Worm (Caenorhabditis elegans) whole organism, late embryonic: ENCODE data around the gene B0034.2.

Experiments used
- C08G9.2 ChIP-seq: sonication (generic microtip); optimal IDR thresholded peaks from 2 replicates; lab custom pipeline; 2016; ENCODE audit warnings: mild to moderate bottlenecking, missing genetic modification characterization, moderate library complexity, missing compliant biosample characterization
- C38D4.7 ChIP-seq: fragments of 200-800 bp; sonication (Bioruptor generic); optimal IDR thresholded peaks from 2 replicates; lab custom pipeline; 2018; ENCODE audit warnings: mild to moderate bottlenecking, missing genetic modification characterization, moderate library complexity, missing compliant biosample characterization
- F13H6.1 ChIP-seq: sonication (generic microtip); optimal IDR thresholded peaks from 2 replicates; lab custom pipeline; 2016; ENCODE audit warnings: missing genetic modification characterization, missing compliant biosample characterization
- K02D7.2 ChIP-seq: sonication (generic microtip); optimal IDR thresholded peaks from 2 replicates; lab custom pipeline; 2017; ENCODE audit warnings: mild to moderate bottlenecking, missing genetic modification characterization, missing compliant biosample characterization
- T23F11.4 ChIP-seq: fragments of 200-800 bp; sonication (Bioruptor generic); optimal IDR thresholded peaks from 2 replicates; lab custom pipeline; 2018; ENCODE audit warnings: mild to moderate bottlenecking, missing genetic modification characterization, missing compliant biosample characterization
- ceh-14 ChIP-seq: sonication (generic microtip); optimal IDR thresholded peaks from 2 replicates; lab custom pipeline; 2016; ENCODE audit warnings: missing genotype, missing genetic modification characterization, missing compliant biosample characterization
- ceh-18 ChIP-seq: sonication (generic microtip); optimal IDR thresholded peaks from 2 replicates; lab custom pipeline; 2016; ENCODE audit warnings: missing genetic modification characterization, missing compliant biosample characterization
- ceh-19 ChIP-seq: fragments of 200-800 bp; sonication (Bioruptor generic); optimal IDR thresholded peaks from 2 replicates; lab custom pipeline; 2018; ENCODE audit warnings: mild to moderate bottlenecking, missing genetic modification characterization, missing compliant biosample characterization
- ceh-22 ChIP-seq: sonication (generic microtip); optimal IDR thresholded peaks from 2 replicates; lab custom pipeline; 2017; ENCODE audit warnings: missing biosample characterization, missing genetic modification characterization
- ceh-24 ChIP-seq: sonication (generic microtip); optimal IDR thresholded peaks from 2 replicates; lab custom pipeline; 2016; ENCODE audit warnings: mild to moderate bottlenecking, missing genetic modification characterization, missing compliant biosample characterization
- ceh-30 ChIP-seq: fragments of 150-350 bp; optimal IDR thresholded peaks from 2 replicates; lab custom pipeline; 2014; ENCODE audit warnings: missing biosample characterization, missing genetic modification characterization
- ceh-45 ChIP-seq: fragments of 200-800 bp; sonication (Bioruptor generic); IDR thresholded peaks from 2 replicates; pipeline ENCODE4 v1.3.6; 2022; ENCODE audit warnings: missing genetic modification reagents, missing genetic modification characterization, missing compliant biosample characterization
- ceh-48 ChIP-seq: sonication (generic microtip); optimal IDR thresholded peaks from 2 replicates; lab custom pipeline; 2016; ENCODE audit warnings: missing genetic modification characterization, inconsistent platforms, missing compliant biosample characterization
- ceh-9 ChIP-seq: sonication (generic microtip); optimal IDR thresholded peaks from 2 replicates; lab custom pipeline; 2016; ENCODE audit warnings: mild to moderate bottlenecking, missing genetic modification characterization, inconsistent platforms, missing compliant biosample characterization
- che-1 ChIP-seq: sonication (generic microtip); optimal IDR thresholded peaks from 2 replicates; lab custom pipeline; 2016; ENCODE audit warnings: mild to moderate bottlenecking, missing genetic modification characterization, missing compliant biosample characterization
- dve-1 ChIP-seq: sonication (generic microtip); optimal IDR thresholded peaks from 2 replicates; lab custom pipeline; 2017; ENCODE audit warnings: antibody characterized with exemption, mild to moderate bottlenecking, missing genetic modification characterization, missing compliant biosample characterization
- ets-4 ChIP-seq: sonication (generic microtip); optimal IDR thresholded peaks from 2 replicates; lab custom pipeline; 2016; ENCODE audit warnings: missing genetic modification characterization, missing compliant biosample characterization
- fkh-10 ChIP-seq: fragments of 150-350 bp; optimal IDR thresholded peaks from 2 replicates; lab custom pipeline; 2014; ENCODE audit warnings: missing biosample characterization, missing genetic modification reagents, missing genetic modification characterization
- hlh-13 ChIP-seq: fragments of 200-800 bp; sonication (Bioruptor generic); optimal IDR thresholded peaks from 2 replicates; lab custom pipeline; 2018; ENCODE audit warnings: mild to moderate bottlenecking, missing genetic modification characterization, missing compliant biosample characterization
- hlh-15 ChIP-seq: sonication (generic microtip); optimal IDR thresholded peaks from 2 replicates; lab custom pipeline; 2016; ENCODE audit warnings: missing genetic modification characterization, missing compliant biosample characterization
- hlh-6 ChIP-seq: sonication (generic microtip); optimal IDR thresholded peaks from 2 replicates; lab custom pipeline; 2016; ENCODE audit warnings: missing genotype, missing genetic modification characterization, missing compliant biosample characterization
- lin-11 ChIP-seq: fragments of 200-800 bp; sonication (Bioruptor generic); optimal IDR thresholded peaks from 2 replicates; lab custom pipeline; 2018; ENCODE audit warnings: mild to moderate bottlenecking, missing genetic modification characterization, missing compliant biosample characterization
- mec-3 ChIP-seq: sonication (generic microtip); optimal IDR thresholded peaks from 2 replicates; lab custom pipeline; 2016; ENCODE audit warnings: borderline replicate concordance, missing genetic modification characterization, missing compliant biosample characterization
- nfya-1 ChIP-seq: sonication (generic microtip); optimal IDR thresholded peaks from 2 replicates; lab custom pipeline; 2017; ENCODE audit warnings: missing genetic modification characterization, mild to moderate bottlenecking, missing compliant biosample characterization, antibody characterized with exemption, moderate library complexity
- nhr-232 ChIP-seq: sonication (generic microtip); optimal IDR thresholded peaks from 2 replicates; lab custom pipeline; 2016; ENCODE audit warnings: missing genetic modification characterization, missing compliant biosample characterization
- npax-4 ChIP-seq: sonication (generic microtip); optimal IDR thresholded peaks from 2 replicates; lab custom pipeline; 2016; ENCODE audit warnings: missing genetic modification characterization, missing compliant biosample characterization
- pax-1 ChIP-seq: fragments of 150-350 bp; optimal IDR thresholded peaks from 2 replicates; lab custom pipeline; 2014; ENCODE audit warnings: missing biosample characterization, missing genetic modification characterization
- pha-4 ChIP-seq: fragments of 150-350 bp; optimal IDR thresholded peaks from 2 replicates; lab custom pipeline; 2018; ENCODE audit warnings: missing biosample characterization, missing genetic modification reagents, missing genetic modification characterization
- rnt-1 ChIP-seq: sonication (generic microtip); optimal IDR thresholded peaks from 2 replicates; lab custom pipeline; 2016; ENCODE audit warnings: missing genetic modification characterization, missing compliant biosample characterization
- sox-2 ChIP-seq: fragments of 200-800 bp; sonication (Bioruptor generic); IDR thresholded peaks from 2 replicates; pipeline ENCODE4 v1.3.6; 2022; ENCODE audit warnings: missing genetic modification reagents, missing genetic modification characterization, missing compliant biosample characterization
- sox-4 ChIP-seq: sonication (generic microtip); optimal IDR thresholded peaks from 2 replicates; lab custom pipeline; 2017; ENCODE audit warnings: mild to moderate bottlenecking, missing genetic modification characterization, inconsistent platforms, missing compliant biosample characterization
- syd-9 ChIP-seq: sonication (generic microtip); optimal IDR thresholded peaks from 2 replicates; lab custom pipeline; 2016; ENCODE audit warnings: mild to moderate bottlenecking, missing genetic modification characterization, moderate library complexity, missing compliant biosample characterization
- tbx-2 ChIP-seq: sonication (generic microtip); optimal IDR thresholded peaks from 2 replicates; lab custom pipeline; 2016; ENCODE audit warnings: missing genetic modification characterization, missing compliant biosample characterization
- ttx-3 ChIP-seq: sonication (generic microtip); optimal IDR thresholded peaks from 2 replicates; lab custom pipeline; 2016; ENCODE audit warnings: missing genetic modification reagents, missing genetic modification characterization, missing compliant biosample characterization
- unc-3 ChIP-seq, 2 experiments: fragments of 200-800 bp in 1 of 2; sonication (Bioruptor generic) in 1 of 2; sonication (generic microtip) in 1 of 2; conservative IDR thresholded peaks in 1 of 2; optimal IDR thresholded peaks in 1 of 2; 2 replicates each; pipeline versions ENCODE4 v1.3.6 to Lab custom; 2016 to 2022; ENCODE audit warnings: missing compliant biosample characterization in 2 of 2, missing genetic modification characterization in 2 of 2, missing genetic modification reagents in 1 of 2
- unc-42 ChIP-seq: sonication (generic microtip); optimal IDR thresholded peaks from 2 replicates; lab custom pipeline; 2016; ENCODE audit warnings: missing genotype, missing genetic modification characterization, missing compliant biosample characterization

B0034.2 gene

ce11 chrII:5901407-5902026, 42.7 kb downstream of the B0034.2 start:
- TF ChIP-seq tbx-2 (tag; lab: Kevin White, UChicago): peak; percentile 12
- TF ChIP-seq mec-3 (tag; lab: Kevin White, UChicago): peak; percentile 23
- no peak for TF ChIP-seq npax-4 (tag; lab: Kevin White, UChicago)
- TF ChIP-seq C08G9.2 (tag; lab: Kevin White, UChicago): peak; percentile 14
- no peak for TF ChIP-seq unc-3 (GFP tag; conservative IDR thresholded peaks at IDR 0.05; lab: Robert Waterston, UW)
- no peak for TF ChIP-seq unc-3 (tag; optimal IDR thresholded peaks at IDR 0.05; lab: Kevin White, UChicago)
- TF ChIP-seq F13H6.1 (tag; lab: Kevin White, UChicago): peak; percentile 9
- TF ChIP-seq syd-9 (tag; lab: Kevin White, UChicago): peak; percentile 64
- TF ChIP-seq ceh-19 (GFP tag; lab: Kevin White, UChicago): peak; percentile 7
- TF ChIP-seq unc-42: peak; percentile 24
- TF ChIP-seq nfya-1 (tag; lab: Kevin White, UChicago): no peak

ce11 chrII:5899865-5900486, 44.2 kb downstream of the B0034.2 start:
- TF ChIP-seq hlh-15 (tag; lab: Kevin White, UChicago): no peak

- no peak for TF ChIP-seq unc-3 (GFP tag; conservative IDR thresholded peaks at IDR 0.05; lab: Robert Waterston, UW)
- TF ChIP-seq unc-3 (tag; optimal IDR thresholded peaks at IDR 0.05; lab: Kevin White, UChicago): no peak
- TF ChIP-seq ceh-45 (GFP tag; lab: Robert Waterston, UW): no peak
- no peak for TF ChIP-seq mec-3 (tag; lab: Kevin White, UChicago)
- TF ChIP-seq ceh-24 (tag; lab: Kevin White, UChicago): no peak
- TF ChIP-seq hlh-6 (tag; lab: Kevin White, UChicago): no peak
- TF ChIP-seq hlh-13: no peak
- TF ChIP-seq sox-2 (GFP tag; lab: Robert Waterston, UW): no peak
- TF ChIP-seq lin-11 (tag; lab: Kevin White, UChicago): no peak
- no peak for TF ChIP-seq C08G9.2 (tag; lab: Kevin White, UChicago)
- TF ChIP-seq npax-4 (tag; lab: Kevin White, UChicago): no peak
Measured at ce11 chrII:5899080-5899479, 45.1 kb downstream of the B0034.2 start.

ce11 chrII:5896512-5896911, 47.7 kb downstream of the B0034.2 start:
- TF ChIP-seq nhr-232 (tag; lab: Kevin White, UChicago) (no peak), tbx-2 (tag; lab: Kevin White, UChicago) (no peak), ttx-3 (tag; lab: Kevin White, UChicago) (no peak), unc-3 (GFP tag; conservative IDR thresholded peaks at IDR 0.05; lab: Robert Waterston, UW) (no peak), unc-3 (tag; optimal IDR thresholded peaks at IDR 0.05; lab: Kevin White, UChicago) (no peak), dve-1 (tag; lab: Kevin White, UChicago) (no peak), ceh-30 (no peak), K02D7.2 (no peak), hlh-13 (no peak), F13H6.1 (tag; lab: Kevin White, UChicago) (no peak), ceh-22 (tag; lab: Kevin White, UChicago) (no peak), ceh-18 (tag; lab: Kevin White, UChicago) (no peak), T23F11.4 (GFP tag; lab: Kevin White, UChicago) (no peak), ets-4 (tag; lab: Kevin White, UChicago) (no peak), pha-4 (tag; lab: Kevin White, UChicago) (no peak), hlh-15 (tag; lab: Kevin White, UChicago) (no peak), sox-4 (tag; lab: Kevin White, UChicago) (no peak), lin-11 (tag; lab: Kevin White, UChicago) (no peak), rnt-1 (tag; lab: Kevin White, UChicago) (no peak)

ce11 chrII:5895870-5896269, 48.3 kb downstream of the B0034.2 start, which contains the start of gene F59G1.4:
Gene F59G1.4 (plus strand): TSS chrII:5896170.
- TF ChIP-seq ceh-9 (tag; lab: Kevin White, UChicago) (no peak), unc-42 (no peak), fkh-10 (GFP tag; lab: Kevin White, UChicago) (no peak), C08G9.2 (tag; lab: Kevin White, UChicago) (no peak), ceh-14 (no peak), C38D4.7 (GFP tag; lab: Kevin White, UChicago) (no peak), pax-1 (tag; lab: Kevin White, UChicago) (no peak), ceh-48 (tag; lab: Kevin White, UChicago) (no peak), ceh-19 (GFP tag; lab: Kevin White, UChicago) (no peak), che-1 (tag; lab: Kevin White, UChicago) (no peak)
